Worm (Caenorhabditis elegans) whole organism, L4 larva: Measurements from ENCODE around the gene srg-32.

Source experiments
- R02D3.7 ChIP-seq: fragments of 150-350 bp; sonication (generic microtip); optimal IDR thresholded peaks from 3 replicates; lab custom pipeline; 2014; ENCODE audit warnings: missing biosample characterization, missing genetic modification characterization
- T20F7.1 ChIP-seq: fragments of 200-800 bp; sonication (Bioruptor generic); optimal IDR thresholded peaks from 2 replicates; lab custom pipeline; 2018; ENCODE audit warnings: mild to moderate bottlenecking, missing genetic modification characterization, missing compliant biosample characterization
- Y75B8A.6 ChIP-seq: fragments of 200-800 bp; sonication (Bioruptor generic); IDR thresholded peaks from 2 replicates; pipeline ENCODE4 v1.3.6; 2022; ENCODE audit warnings: missing genetic modification reagents, missing genetic modification characterization, missing compliant biosample characterization
- aha-1 ChIP-seq: fragments of 150-350 bp; peaks from one replicate; lab custom pipeline; 2014; ENCODE audit warnings: missing biosample characterization, missing genetic modification characterization
- aly-2 ChIP-seq: sonication (generic microtip); optimal IDR thresholded peaks from 2 replicates; lab custom pipeline; 2018; ENCODE audit warnings: missing biosample characterization, missing genetic modification characterization
- arid-1 ChIP-seq: fragments of 200-800 bp; sonication (Bioruptor generic); conservative IDR thresholded peaks from 2 replicates; pipeline ENCODE4 v1.3.6; 2022; ENCODE audit warnings: missing genetic modification reagents, missing genetic modification characterization, missing compliant biosample characterization
- ceh-20 ChIP-seq: fragments of 200-800 bp; sonication (Bioruptor generic); IDR thresholded peaks from 2 replicates; pipeline ENCODE4 v1.3.6; 2022; ENCODE audit warnings: missing genetic modification reagents, missing genetic modification characterization, missing compliant biosample characterization
- ceh-28 ChIP-seq: fragments of 150-350 bp; optimal IDR thresholded peaks from 2 replicates; lab custom pipeline; 2014; ENCODE audit warnings: missing biosample characterization, missing genetic modification reagents, missing genetic modification characterization
- ceh-44 ChIP-seq: fragments of 200-800 bp; sonication (Bioruptor generic); IDR thresholded peaks from 2 replicates; pipeline ENCODE4 v1.3.6; 2022; ENCODE audit warnings: missing genetic modification reagents, missing genetic modification characterization, missing compliant biosample characterization
- daf-12 ChIP-seq: fragments of 150-350 bp; optimal IDR thresholded peaks from 2 replicates; lab custom pipeline; 2014; ENCODE audit warnings: missing biosample characterization, missing genetic modification reagents, missing genetic modification characterization
- daf-16 ChIP-seq, 3 experiments: sonication (generic microtip); optimal IDR thresholded peaks; 2 replicates each; lab custom pipeline; 2016 to 2017; ENCODE audit warnings: missing genetic modification characterization in 3 of 3, missing genetic modification reagents in 3 of 3, mild to moderate bottlenecking in 2 of 3, missing compliant biosample characterization in 2 of 3, missing biosample characterization in 1 of 3, moderate library complexity in 1 of 3
- daf-19 ChIP-seq: fragments of 200-800 bp; sonication (Bioruptor generic); conservative IDR thresholded peaks from 2 replicates; pipeline ENCODE4 v1.3.6; 2022; ENCODE audit warnings: missing genetic modification characterization, missing compliant biosample characterization
- dmd-6 ChIP-seq: fragments of 200-800 bp; sonication (Bioruptor generic); IDR thresholded peaks from 2 replicates; pipeline ENCODE4 v1.3.6; 2022; ENCODE audit warnings: missing genetic modification reagents, missing genetic modification characterization, missing compliant biosample characterization
- dmd-8 ChIP-seq: fragments of 200-800 bp; sonication (Bioruptor generic); IDR thresholded peaks from 2 replicates; pipeline ENCODE4 v1.3.6; 2022; ENCODE audit warnings: missing genetic modification characterization, missing compliant biosample characterization
- dpl-1 ChIP-seq: fragments of 150-350 bp; optimal IDR thresholded peaks from 2 replicates; lab custom pipeline; 2014; ENCODE audit warnings: missing biosample characterization, missing genetic modification reagents, missing genetic modification characterization
- fkh-10 ChIP-seq: fragments of 150-350 bp; optimal IDR thresholded peaks from 2 replicates; lab custom pipeline; 2014; ENCODE audit warnings: missing biosample characterization, missing genetic modification reagents, missing genetic modification characterization
- fos-1 ChIP-seq: fragments of 150-350 bp; optimal IDR thresholded peaks from 2 replicates; lab custom pipeline; 2014; ENCODE audit warnings: missing biosample characterization, missing genetic modification characterization
- hif-1 ChIP-seq, 2 experiments: sonication (generic microtip); optimal IDR thresholded peaks; 2 replicates each; lab custom pipeline; 2016 to 2017; ENCODE audit warnings: missing compliant biosample characterization in 2 of 2, missing genetic modification characterization in 2 of 2, missing genetic modification reagents in 2 of 2, missing genotype in 2 of 2, mild to moderate bottlenecking in 1 of 2
- hlh-11 ChIP-seq: fragments of 200-800 bp; sonication (Bioruptor generic); optimal IDR thresholded peaks from 2 replicates; lab custom pipeline; 2018; ENCODE audit warnings: mild to moderate bottlenecking, missing genetic modification characterization, missing compliant biosample characterization
- jun-1 ChIP-seq: fragments of 150-350 bp; optimal IDR thresholded peaks from 2 replicates; lab custom pipeline; 2014; ENCODE audit warnings: missing biosample characterization, missing genetic modification reagents, missing genetic modification characterization
- lim-7 ChIP-seq: fragments of 200-800 bp; sonication (Bioruptor generic); IDR thresholded peaks from 2 replicates; pipeline ENCODE4 v1.3.6; 2022; ENCODE audit warnings: missing genetic modification characterization, missing compliant biosample characterization
- lin-1 ChIP-seq: fragments of 200-800 bp; sonication (Bioruptor generic); IDR thresholded peaks from 2 replicates; pipeline ENCODE4 v1.3.6; 2022; ENCODE audit warnings: missing genetic modification reagents, missing genetic modification characterization, missing compliant biosample characterization
- madf-9 ChIP-seq: fragments of 200-800 bp; sonication (Bioruptor generic); conservative IDR thresholded peaks from 2 replicates; pipeline ENCODE4 v1.3.6; 2022; ENCODE audit warnings: missing genetic modification reagents, missing genetic modification characterization, missing compliant biosample characterization
- mdl-1 ChIP-seq, 2 experiments: fragments of 150-350 bp in 1 of 2; sonication (generic microtip) in 1 of 2; optimal IDR thresholded peaks; 2 replicates each; lab custom pipeline; 2014 to 2017; ENCODE audit warnings: missing biosample characterization in 2 of 2, missing genetic modification characterization in 2 of 2
- mep-1 ChIP-seq: fragments of 150-350 bp; sonication (generic microtip); optimal IDR thresholded peaks from 3 replicates; lab custom pipeline; 2014; ENCODE audit warnings: missing biosample characterization, missing genetic modification characterization
- nhr-237 ChIP-seq: sonication (generic microtip); optimal IDR thresholded peaks from 2 replicates; lab custom pipeline; 2017; ENCODE audit warnings: missing biosample characterization, missing genetic modification characterization
- nhr-25 ChIP-seq: sonication (generic microtip); optimal IDR thresholded peaks from 2 replicates; lab custom pipeline; 2017; ENCODE audit warnings: missing genetic modification characterization, mild to moderate bottlenecking, missing compliant biosample characterization, antibody characterized with exemption, moderate library complexity, borderline replicate concordance; ENCODE audit not compliant: insufficient read depth
- nhr-42 ChIP-seq: fragments of 200-800 bp; sonication (Bioruptor generic); IDR thresholded peaks from 2 replicates; pipeline ENCODE4 v1.3.6; 2022; ENCODE audit warnings: missing genetic modification characterization, missing compliant biosample characterization
- nhr-6 ChIP-seq: fragments of 150-350 bp; optimal IDR thresholded peaks from 2 replicates; lab custom pipeline; 2014; ENCODE audit warnings: missing biosample characterization, missing genetic modification characterization
- pha-4 ChIP-seq, 2 experiments: fragments of 150-350 bp in 1 of 2; fragments of 200-800 bp in 1 of 2; sonication (Bioruptor generic) in 1 of 2; IDR thresholded peaks in 1 of 2; optimal IDR thresholded peaks in 1 of 2; 2 replicates each; pipeline versions ENCODE4 v1.3.6 to Lab custom; 2014 to 2022; ENCODE audit warnings: missing genetic modification characterization in 2 of 2, missing genetic modification reagents in 2 of 2, missing biosample characterization in 1 of 2, missing compliant biosample characterization in 1 of 2
- sdz-12 ChIP-seq: fragments of 200-800 bp; sonication (Bioruptor generic); optimal IDR thresholded peaks from 2 replicates; lab custom pipeline; 2018; ENCODE audit warnings: mild to moderate bottlenecking, missing genetic modification characterization, missing compliant biosample characterization
- set-16 ChIP-seq: fragments of 200-800 bp; sonication (Bioruptor generic); IDR thresholded peaks from 2 replicates; pipeline ENCODE4 v1.3.6; 2022; ENCODE audit warnings: missing genetic modification reagents, missing genetic modification characterization, missing compliant biosample characterization
- snpc-1.2 ChIP-seq: fragments of 200-800 bp; sonication (Bioruptor generic); IDR thresholded peaks from 2 replicates; pipeline ENCODE4 v1.3.6; 2022; ENCODE audit warnings: missing genetic modification reagents, missing genetic modification characterization, missing compliant biosample characterization
- unc-39 ChIP-seq: sonication (generic microtip); optimal IDR thresholded peaks from 2 replicates; lab custom pipeline; 2017; ENCODE audit warnings: missing biosample characterization, missing genetic modification characterization
- vab-7 ChIP-seq: fragments of 200-800 bp; sonication (Bioruptor generic); IDR thresholded peaks from 2 replicates; pipeline ENCODE4 v1.3.6; 2022; ENCODE audit warnings: missing genetic modification reagents, missing genetic modification characterization, missing compliant biosample characterization
- zfp-2 ChIP-seq: sonication (generic microtip); optimal IDR thresholded peaks from 2 replicates; lab custom pipeline; 2016; ENCODE audit warnings: mild to moderate bottlenecking, missing genetic modification characterization, missing compliant biosample characterization
- zfp-3 ChIP-seq: fragments of 200-800 bp; sonication (Bioruptor generic); conservative IDR thresholded peaks from 2 replicates; pipeline ENCODE4 v1.3.6; 2022; ENCODE audit warnings: missing genetic modification reagents, missing genetic modification characterization, missing compliant biosample characterization
- ztf-11 ChIP-seq: fragments of 150-350 bp; optimal IDR thresholded peaks from 2 replicates; lab custom pipeline; 2014; ENCODE audit warnings: missing biosample characterization, missing genetic modification characterization

The srg-32 gene

ce11 chrV:10602051-10602937 lies 13.7 kb upstream of the srg-32 start, which contains the start of gene H27A22.1:
Gene H27A22.1, plus strand, starts transcription at chrV:10602555.
- TF ChIP-seq ztf-11 (no peak), daf-16 (GFP tag; optimal IDR thresholded peaks at IDR 0.05; lab: Kevin White, UChicago) (no peak), daf-16 (tag; optimal IDR thresholded peaks at IDR 0.05; lab: Kevin White, UChicago) (peak; percentile 4), aha-1 (tag; lab: Kevin White, UChicago) (peak; percentile 96), dmd-8 (GFP tag; lab: Robert Waterston, UW) (no peak)
- TF ChIP-seq, all 104 proteins: peak for 2

ce11 chrV:10598670-10599154 lies 10.1 kb upstream of the srg-32 start, which contains the start of gene scpl-4:
Gene scpl-4, plus strand, starts transcription at chrV:10599104.
- TF ChIP-seq R02D3.7 (tag; lab: Kevin White, UChicago) = peak; percentile 21
- no peak for TF ChIP-seq ceh-44 (GFP tag; lab: Robert Waterston, UW)
- TF ChIP-seq T20F7.1 = peak; percentile 88

- TF ChIP-seq ceh-20 (GFP tag; lab: Robert Waterston, UW) = no peak
- no peak for TF ChIP-seq hlh-11 (tag; lab: Kevin White, UChicago)
- no peak for TF ChIP-seq zfp-3 (GFP tag; lab: Robert Waterston, UW)
- TF ChIP-seq mep-1 = no peak
- no peak for TF ChIP-seq R02D3.7 (tag; lab: Kevin White, UChicago)
- no peak for TF ChIP-seq dmd-6
- no peak for TF ChIP-seq hif-1 (tag; optimal IDR thresholded peaks at IDR 0.05; lab: Kevin White, UChicago)
- TF ChIP-seq nhr-237 (tag; lab: Kevin White, UChicago) = no peak
- no peak for TF ChIP-seq madf-9 (GFP tag; lab: Robert Waterston, UW)
- no peak for TF ChIP-seq dpl-1
- TF ChIP-seq nhr-25 (tag; lab: Kevin White, UChicago) = no peak
- no peak for TF ChIP-seq daf-12 (tag; lab: Kevin White, UChicago)
- TF ChIP-seq dmd-8 (GFP tag; lab: Robert Waterston, UW) = no peak
- TF ChIP-seq lim-7 (GFP tag; lab: Robert Waterston, UW) = no peak
- TF ChIP-seq Y75B8A.6 (GFP tag; lab: Robert Waterston, UW) = no peak
- TF ChIP-seq sdz-12 (GFP tag; lab: Kevin White, UChicago) = no peak
- no peak for TF ChIP-seq mdl-1 (tag; optimal IDR thresholded peaks at IDR 0.05; lab: Kevin White, UChicago)
These were observed 8.6 kb upstream of the srg-32 start, which contains the start of gene T21C9.13 for ce11 chrV:10597234-10597633. Gene T21C9.13, plus strand, starts transcription at chrV:10597266.

- TF ChIP-seq zfp-2 (tag; lab: Kevin White, UChicago) (no peak), set-16 (GFP tag; lab: Robert Waterston, UW) (no peak), snpc-1.2 (GFP tag; lab: Robert Waterston, UW) (no peak), fkh-10 (no peak), unc-39 (tag; lab: Kevin White, UChicago) (no peak), aha-1 (tag; lab: Kevin White, UChicago) (no peak), pha-4 (GFP tag; IDR thresholded peaks at IDR 0.05; lab: Robert Waterston, UW) (no peak), pha-4 (tag; optimal IDR thresholded peaks at IDR 0.05; lab: Kevin White, UChicago) (no peak), vab-7 (GFP tag; lab: Robert Waterston, UW) (no peak), arid-1 (GFP tag; lab: Robert Waterston, UW) (no peak), nhr-42 (GFP tag; lab: Robert Waterston, UW) (no peak), ceh-28 (tag; lab: Kevin White, UChicago) (no peak), lin-1 (GFP tag; lab: Robert Waterston, UW) (no peak), aly-2 (tag; lab: Kevin White, UChicago) (no peak), jun-1 (no peak), fos-1 (tag; lab: Kevin White, UChicago) (no peak), daf-19 (GFP tag; lab: Robert Waterston, UW) (no peak), hif-1 (tag; optimal IDR thresholded peaks at IDR 0.05; lab: Kevin White, UChicago) (no peak), nhr-6 (tag; lab: Kevin White, UChicago) (no peak)
These were observed 6.2 kb upstream of the srg-32 start, which contains the start of gene T21C9.11 for ce11 chrV:10594810-10595209. Gene T21C9.11, minus strand, starts transcription at chrV:10594910.
